Worm (Caenorhabditis elegans) whole organism, L1 larva: ENCODE measurements around the gene M18.3.

Experiments used
- C04F5.9 ChIP-seq: sonication (generic microtip); optimal IDR thresholded peaks from 2 replicates; lab custom pipeline; 2016; ENCODE audit warnings: missing genetic modification characterization, missing compliant biosample characterization
- C16A3.4 ChIP-seq: fragments of 150-350 bp; optimal IDR thresholded peaks from 2 replicates; lab custom pipeline; 2014; ENCODE audit warnings: missing biosample characterization, missing genetic modification characterization
- C34B4.2 ChIP-seq: sonication (generic microtip); optimal IDR thresholded peaks from 2 replicates; lab custom pipeline; 2017; ENCODE audit warnings: mild to moderate bottlenecking, missing genetic modification characterization, missing compliant biosample characterization
- F16B12.6 ChIP-seq: fragments of 150-350 bp; optimal IDR thresholded peaks from 2 replicates; lab custom pipeline; 2014; ENCODE audit warnings: missing biosample characterization, missing genetic modification characterization
- aha-1 ChIP-seq: fragments of 150-350 bp; optimal IDR thresholded peaks from 2 replicates; lab custom pipeline; 2014; ENCODE audit warnings: missing biosample characterization, missing genetic modification characterization
- aly-2 ChIP-seq: fragments of 150-350 bp; optimal IDR thresholded peaks from 2 replicates; lab custom pipeline; 2014; ENCODE audit warnings: missing biosample characterization, missing genetic modification characterization
- ama-1 ChIP-seq: fragments of 150-350 bp; optimal IDR thresholded peaks from 2 replicates; lab custom pipeline; 2014
- blmp-1 ChIP-seq: fragments of 150-350 bp; optimal IDR thresholded peaks from 2 replicates; lab custom pipeline; 2014; ENCODE audit warnings: missing biosample characterization, missing genetic modification characterization
- ceh-63 ChIP-seq: fragments of 200-800 bp; sonication (Bioruptor generic); optimal IDR thresholded peaks from 2 replicates; lab custom pipeline; 2018; ENCODE audit warnings: mild to moderate bottlenecking, missing genetic modification characterization, missing compliant biosample characterization
- ceh-88 ChIP-seq: fragments of 200-800 bp; sonication (Bioruptor generic); IDR thresholded peaks from 2 replicates; pipeline ENCODE4 v1.3.6; 2022; ENCODE audit warnings: missing genetic modification characterization, missing compliant biosample characterization
- ces-1 ChIP-seq: fragments of 150-350 bp; optimal IDR thresholded peaks from 2 replicates; lab custom pipeline; 2014; ENCODE audit warnings: missing biosample characterization, missing genetic modification reagents, missing genetic modification characterization
- dpl-1 ChIP-seq, 3 experiments: fragments of 150-350 bp in 2 of 3; sonication (generic microtip) in 1 of 3; optimal IDR thresholded peaks; 2 replicates each; lab custom pipeline; 2014 to 2017; ENCODE audit warnings: missing biosample characterization in 3 of 3, missing genetic modification characterization in 3 of 3, missing genetic modification reagents in 3 of 3
- efl-1 ChIP-seq, 4 experiments: fragments of 150-350 bp; optimal IDR thresholded peaks in 3 of 4; peaks in 1 of 4; 1 replicate in 1 of 4; 2 replicates in 3 of 4; lab custom pipeline; 2014; ENCODE audit warnings: missing biosample characterization in 2 of 4, missing genetic modification characterization in 2 of 4, missing genetic modification reagents in 2 of 4
- egl-27 ChIP-seq, 2 experiments: fragments of 150-350 bp in 1 of 2; sonication (generic microtip); optimal IDR thresholded peaks; 3 replicates each; lab custom pipeline; 2017 to 2018; ENCODE audit warnings: missing biosample characterization in 2 of 2, missing genetic modification characterization in 2 of 2, missing genetic modification reagents in 2 of 2
- elt-2 ChIP-seq: sonication (generic microtip); optimal IDR thresholded peaks from 2 replicates; lab custom pipeline; 2016; ENCODE audit warnings: missing genetic modification characterization, mild to moderate bottlenecking, inconsistent platforms, missing compliant biosample characterization, missing genetic modification reagents
- ets-5 ChIP-seq: fragments of 200-800 bp; sonication (Bioruptor generic); IDR thresholded peaks from 2 replicates; pipeline ENCODE4 v1.3.6; 2022; ENCODE audit warnings: missing genetic modification characterization, missing compliant biosample characterization
- fkh-4 ChIP-seq: sonication (generic microtip); optimal IDR thresholded peaks from 2 replicates; lab custom pipeline; 2016; ENCODE audit warnings: missing compliant biosample characterization, missing genetic modification characterization, borderline replicate concordance
- fos-1 ChIP-seq: fragments of 150-350 bp; optimal IDR thresholded peaks from 2 replicates; lab custom pipeline; 2014; ENCODE audit warnings: missing biosample characterization, missing genetic modification characterization
- hlh-17 ChIP-seq: fragments of 200-800 bp; sonication (Bioruptor generic); optimal IDR thresholded peaks from 2 replicates; lab custom pipeline; 2018; ENCODE audit warnings: missing genetic modification characterization, mild to moderate bottlenecking, missing compliant biosample characterization, moderate library complexity, borderline replicate concordance
- isw-1 ChIP-seq: fragments of 200-800 bp; sonication (Bioruptor generic); IDR thresholded peaks from 2 replicates; pipeline ENCODE4 v1.3.6; 2022; ENCODE audit warnings: missing genetic modification characterization, missing compliant biosample characterization
- jun-1 ChIP-seq: fragments of 150-350 bp; optimal IDR thresholded peaks from 2 replicates; lab custom pipeline; 2014; ENCODE audit warnings: missing biosample characterization, missing genetic modification reagents, missing genetic modification characterization
- lin-14 ChIP-seq: fragments of 200-800 bp; sonication (Bioruptor generic); optimal IDR thresholded peaks from 2 replicates; lab custom pipeline; 2018; ENCODE audit warnings: mild to moderate bottlenecking, missing genetic modification characterization, moderate library complexity, missing compliant biosample characterization
- lin-15B ChIP-seq: fragments of 150-350 bp; sonication (generic microtip); optimal IDR thresholded peaks from 3 replicates; lab custom pipeline; 2014; ENCODE audit warnings: missing biosample characterization, missing genetic modification characterization
- lin-35 ChIP-seq, 2 experiments: fragments of 150-350 bp; optimal IDR thresholded peaks; 2 replicates each; lab custom pipeline; 2014; ENCODE audit warnings: missing biosample characterization in 2 of 2, missing genetic modification characterization in 2 of 2, missing genetic modification reagents in 2 of 2
- lin-39 ChIP-seq: fragments of 150-350 bp; optimal IDR thresholded peaks from 2 replicates; lab custom pipeline; 2014; ENCODE audit warnings: missing biosample characterization, missing genetic modification reagents, missing genetic modification characterization
- lsy-2 ChIP-seq, 2 experiments: fragments of 150-350 bp; optimal IDR thresholded peaks; 2 replicates each; lab custom pipeline; 2014; ENCODE audit warnings: missing biosample characterization in 2 of 2, missing genetic modification characterization in 2 of 2
- mdl-1 ChIP-seq, 2 experiments: fragments of 150-350 bp; optimal IDR thresholded peaks; 2 replicates each; lab custom pipeline; 2014 to 2017; ENCODE audit warnings: missing biosample characterization in 2 of 2, missing genetic modification characterization in 2 of 2, inconsistent platforms in 1 of 2
- mef-2 ChIP-seq: fragments of 150-350 bp; optimal IDR thresholded peaks from 2 replicates; lab custom pipeline; 2014; ENCODE audit warnings: missing biosample characterization, missing genetic modification characterization
- mep-1 ChIP-seq: fragments of 150-350 bp; optimal IDR thresholded peaks from 2 replicates; lab custom pipeline; 2014; ENCODE audit warnings: missing biosample characterization, missing genetic modification characterization
- nhr-11 ChIP-seq: fragments of 150-350 bp; optimal IDR thresholded peaks from 2 replicates; lab custom pipeline; 2014; ENCODE audit warnings: missing biosample characterization, missing genetic modification characterization
- nhr-20 ChIP-seq: sonication (generic microtip); optimal IDR thresholded peaks from 2 replicates; lab custom pipeline; 2016; ENCODE audit warnings: mild to moderate bottlenecking, missing genetic modification characterization, missing compliant biosample characterization
- nhr-237 ChIP-seq: fragments of 150-350 bp; optimal IDR thresholded peaks from 2 replicates; lab custom pipeline; 2014; ENCODE audit warnings: missing biosample characterization, missing genetic modification characterization
- nhr-47 ChIP-seq: sonication (generic microtip); optimal IDR thresholded peaks from 2 replicates; lab custom pipeline; 2016; ENCODE audit warnings: mild to moderate bottlenecking, missing genetic modification characterization, moderate library complexity, missing compliant biosample characterization
- nhr-71 ChIP-seq: sonication (generic microtip); optimal IDR thresholded peaks from 2 replicates; lab custom pipeline; 2016; ENCODE audit warnings: mild to moderate bottlenecking, missing genetic modification characterization, moderate library complexity, missing compliant biosample characterization
- nhr-84 ChIP-seq: sonication (generic microtip); optimal IDR thresholded peaks from 2 replicates; lab custom pipeline; 2017; ENCODE audit warnings: missing biosample characterization, missing genetic modification characterization
- nhr-85 ChIP-seq: sonication (generic microtip); peaks from one replicate; lab custom pipeline; 2016; ENCODE audit warnings: missing genetic modification characterization, inconsistent platforms, missing compliant biosample characterization
- pag-3 ChIP-seq: sonication (generic microtip); optimal IDR thresholded peaks from 2 replicates; lab custom pipeline; 2017; ENCODE audit warnings: missing genetic modification characterization, mild to moderate bottlenecking, missing compliant biosample characterization, antibody characterized with exemption, borderline replicate concordance; ENCODE audit not compliant: insufficient read depth
- rnt-1 ChIP-seq: sonication (generic microtip); optimal IDR thresholded peaks from 2 replicates; lab custom pipeline; 2016; ENCODE audit warnings: mild to moderate bottlenecking, missing genetic modification characterization, moderate library complexity, missing compliant biosample characterization
- skn-1 ChIP-seq: fragments of 150-350 bp; optimal IDR thresholded peaks from 2 replicates; lab custom pipeline; 2014; ENCODE audit warnings: missing biosample characterization, missing genetic modification characterization
- snu-23 ChIP-seq: sonication (generic microtip); optimal IDR thresholded peaks from 2 replicates; lab custom pipeline; 2016; ENCODE audit warnings: missing genetic modification characterization, missing compliant biosample characterization
- sox-4 ChIP-seq: sonication (generic microtip); optimal IDR thresholded peaks from 2 replicates; lab custom pipeline; 2016; ENCODE audit warnings: missing genetic modification characterization, missing compliant biosample characterization
- sptf-1 ChIP-seq: fragments of 150-350 bp; optimal IDR thresholded peaks from 2 replicates; lab custom pipeline; 2014; ENCODE audit warnings: missing biosample characterization, missing genetic modification characterization
- sup-37 ChIP-seq: fragments of 200-800 bp; sonication (Bioruptor generic); optimal IDR thresholded peaks from 2 replicates; lab custom pipeline; 2018; ENCODE audit warnings: mild to moderate bottlenecking, missing genetic modification characterization, missing compliant biosample characterization
- swsn-7 ChIP-seq: sonication (generic microtip); optimal IDR thresholded peaks from 2 replicates; lab custom pipeline; 2016; ENCODE audit warnings: missing genetic modification characterization, missing compliant biosample characterization
- tbx-2 ChIP-seq: sonication (generic microtip); optimal IDR thresholded peaks from 2 replicates; lab custom pipeline; 2016; ENCODE audit warnings: missing genetic modification characterization, missing compliant biosample characterization
- tlp-1 ChIP-seq: fragments of 150-350 bp; optimal IDR thresholded peaks from 2 replicates; lab custom pipeline; 2014; ENCODE audit warnings: missing biosample characterization, missing genetic modification characterization
- unc-30 ChIP-seq: sonication (generic microtip); optimal IDR thresholded peaks from 2 replicates; lab custom pipeline; 2017; ENCODE audit warnings: missing biosample characterization, missing genetic modification characterization
- unc-62 ChIP-seq: fragments of 150-350 bp; optimal IDR thresholded peaks from 2 replicates; lab custom pipeline; 2014; ENCODE audit warnings: missing biosample characterization, missing genetic modification reagents, missing genetic modification characterization
- xbp-1 ChIP-seq: sonication (generic microtip); optimal IDR thresholded peaks from 2 replicates; lab custom pipeline; 2016; ENCODE audit warnings: missing genetic modification characterization, missing compliant biosample characterization
- zag-1 ChIP-seq: fragments of 150-350 bp; optimal IDR thresholded peaks from 2 replicates; lab custom pipeline; 2014; ENCODE audit warnings: missing biosample characterization, missing genetic modification characterization
- zip-4 ChIP-seq: fragments of 200-800 bp; sonication (Bioruptor generic); optimal IDR thresholded peaks from 2 replicates; lab custom pipeline; 2018; ENCODE audit warnings: mild to moderate bottlenecking, missing genetic modification characterization, moderate library complexity, missing compliant biosample characterization

The M18.3 gene

DNA sequence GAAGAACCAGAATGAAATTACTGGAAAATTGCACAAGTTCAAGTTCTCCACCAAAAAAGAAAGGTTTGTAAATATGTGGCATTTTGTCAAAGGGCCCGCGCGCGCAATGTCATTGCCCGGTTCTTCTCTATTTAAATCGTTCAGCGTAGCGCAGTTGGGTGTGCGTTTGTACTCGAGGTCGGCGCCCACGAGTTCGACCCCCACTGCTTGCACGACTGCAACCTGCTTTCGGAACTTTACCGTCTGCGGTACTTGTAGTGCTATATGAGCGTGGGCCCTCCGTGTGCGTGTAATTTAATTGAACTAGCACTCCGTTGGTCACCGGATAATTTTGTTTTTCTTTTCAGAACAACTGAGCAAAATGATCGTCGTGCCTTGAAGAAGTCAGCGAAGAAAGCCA, 19.2 kb upstream of the M18.3 start (continued):
- no peak for TF ChIP-seq hlh-17 (GFP tag; lab: Kevin White, UChicago)
- TF ChIP-seq C34B4.2, result no peak
- no peak for TF ChIP-seq nhr-84
- no peak for TF ChIP-seq zag-1 (tag; lab: Kevin White, UChicago)
- peak; percentile 80 for TF ChIP-seq snu-23 (GFP tag; lab: Kevin White, UChicago)
- TF ChIP-seq nhr-47 (tag; lab: Kevin White, UChicago), result peak; percentile 78
- no peak for TF ChIP-seq ceh-63
- TF ChIP-seq fos-1, result no peak
- peak; percentile 55 for TF ChIP-seq tbx-2 (tag; lab: Kevin White, UChicago)
- peak; percentile 48 to 57 for TF ChIP-seq efl-1 (optimal IDR thresholded peaks at IDR 0.05; lab: Kevin White, UChicago)
- TF ChIP-seq efl-1 (GFP tag; optimal IDR thresholded peaks at IDR 0.05 in 1 of 2; lab: Kevin White, UChicago), result peak; percentile 28 to 95
- no peak for TF ChIP-seq sup-37 (GFP tag; lab: Kevin White, UChicago)
- no peak for TF ChIP-seq blmp-1 (tag; lab: Kevin White, UChicago)
- TF ChIP-seq lin-14 (GFP tag; lab: Kevin White, UChicago), result peak; percentile 63
- peak; percentile 77 for TF ChIP-seq nhr-71
- no peak for TF ChIP-seq mef-2 (tag; lab: Kevin White, UChicago)
- TF ChIP-seq lin-15B (tag; lab: Kevin White, UChicago), result peak; percentile 32
- peak; percentile 69 for TF ChIP-seq swsn-7 (tag; lab: Kevin White, UChicago)
- TF ChIP-seq rnt-1 (tag; lab: Kevin White, UChicago), result peak; percentile 86
- TF ChIP-seq ces-1 (GFP tag; lab: Kevin White, UChicago), result no peak
- TF ChIP-seq skn-1 (tag; lab: Kevin White, UChicago), result peak; percentile 52
- no peak for TF ChIP-seq ceh-88 (GFP tag; lab: Robert Waterston, UW)
- no peak for TF ChIP-seq isw-1
- TF ChIP-seq sptf-1 (tag; lab: Kevin White, UChicago), result no peak
- no peak for TF ChIP-seq jun-1 (tag; lab: Kevin White, UChicago)
- TF ChIP-seq C04F5.9, result no peak
- TF ChIP-seq fkh-4 (tag; lab: Kevin White, UChicago), result no peak
- TF ChIP-seq nhr-237 (tag; lab: Kevin White, UChicago), result no peak
- TF ChIP-seq dpl-1 (GFP tag; optimal IDR thresholded peaks at IDR 0.05; lab: Kevin White, UChicago), result peak; percentile 41 to 51 (median 42)
- no peak for TF ChIP-seq ets-5 (GFP tag; lab: Robert Waterston, UW)
- TF ChIP-seq elt-2, result peak; percentile 13
- TF ChIP-seq unc-30 (tag; lab: Kevin White, UChicago), result no peak
- TF ChIP-seq zip-4 (GFP tag; lab: Kevin White, UChicago), result no peak
- no peak for TF ChIP-seq ama-1 (lab: Kevin White, UChicago)
- TF ChIP-seq mep-1 (tag; lab: Kevin White, UChicago), result peak; percentile 67
- no peak for TF ChIP-seq nhr-11
- no peak for TF ChIP-seq aha-1
- peak; percentile 56 to 59 for TF ChIP-seq lsy-2 (tag; optimal IDR thresholded peaks at IDR 0.05; lab: Kevin White, UChicago)
- TF ChIP-seq sox-4 (tag; lab: Kevin White, UChicago), result no peak
- peak in 1 of 2 experiments; percentile 65 for TF ChIP-seq mdl-1 (tag; optimal IDR thresholded peaks at IDR 0.05; lab: Kevin White, UChicago)
- peak; percentile 54 for TF ChIP-seq xbp-1 (tag; lab: Kevin White, UChicago)
- TF ChIP-seq tlp-1 (tag; lab: Kevin White, UChicago), result no peak
- no peak for TF ChIP-seq pag-3 (tag; lab: Kevin White, UChicago)

DNA sequence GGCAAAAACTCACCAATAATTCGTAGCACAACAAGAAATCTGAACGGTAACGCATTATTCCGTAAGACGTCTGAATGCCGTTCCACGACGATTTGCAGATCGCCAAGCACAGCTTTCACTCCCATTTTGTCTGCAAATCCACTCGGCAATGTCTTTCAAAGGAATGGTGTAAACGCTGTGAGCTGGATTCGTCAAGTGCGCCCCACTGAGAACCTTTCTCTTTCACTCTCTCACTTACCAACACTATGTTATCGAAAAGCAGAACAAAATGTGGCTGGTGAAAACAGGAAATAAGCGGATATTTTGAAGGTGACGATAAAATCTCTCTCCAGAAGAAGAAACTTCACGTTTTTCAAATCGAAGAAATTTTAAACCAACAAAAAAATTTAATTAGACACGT, 16.8 kb upstream of the M18.3 start:
- peak; percentile 42 for TF ChIP-seq rnt-1 (tag; lab: Kevin White, UChicago)
- TF ChIP-seq lin-35 (GFP tag; optimal IDR thresholded peaks at IDR 0.05; lab: Kevin White, UChicago), result peak; percentile 49 to 70
- TF ChIP-seq snu-23 (GFP tag; lab: Kevin White, UChicago), result peak; percentile 34
- peak; percentile 7 for TF ChIP-seq fos-1
- peak; percentile 27 for TF ChIP-seq C16A3.4 (tag; lab: Kevin White, UChicago)
- no peak for TF ChIP-seq jun-1 (tag; lab: Kevin White, UChicago)
- TF ChIP-seq nhr-85 (tag; lab: Kevin White, UChicago), result no peak
- TF ChIP-seq mef-2 (tag; lab: Kevin White, UChicago), result no peak
- TF ChIP-seq F16B12.6 (tag; lab: Kevin White, UChicago), result no peak
- TF ChIP-seq egl-27 (tag; optimal IDR thresholded peaks at IDR 0.05; lab: Kevin White, UChicago), result no peak
- TF ChIP-seq lin-15B (tag; lab: Kevin White, UChicago), result peak; percentile 70
- peak; percentile 43 to 61 for TF ChIP-seq efl-1 (optimal IDR thresholded peaks at IDR 0.05; lab: Kevin White, UChicago)
- TF ChIP-seq efl-1 (GFP tag; optimal IDR thresholded peaks at IDR 0.05 in 1 of 2; lab: Kevin White, UChicago), result peak; percentile 42 to 84
- TF ChIP-seq swsn-7 (tag; lab: Kevin White, UChicago), result no peak
- no peak for TF ChIP-seq sptf-1 (tag; lab: Kevin White, UChicago)
- peak; percentile 16 for TF ChIP-seq nhr-20
- no peak for TF ChIP-seq unc-62 (GFP tag; lab: Kevin White, UChicago)
- peak; percentile 43 for TF ChIP-seq nhr-71
- peak in 1 of 3 experiments; percentile 55 for TF ChIP-seq dpl-1 (GFP tag; optimal IDR thresholded peaks at IDR 0.05; lab: Kevin White, UChicago)
- no peak for TF ChIP-seq pag-3 (tag; lab: Kevin White, UChicago)
- no peak for TF ChIP-seq lin-39 (tag; lab: Kevin White, UChicago)
- peak; percentile 43 for TF ChIP-seq aly-2 (tag; lab: Kevin White, UChicago)
- TF ChIP-seq ama-1 (lab: Kevin White, UChicago), result no peak
- TF ChIP-seq mep-1 (tag; lab: Kevin White, UChicago), result peak; percentile 69
